Fruit fly (Drosophila melanogaster) whole organism, prepupa: Measurements from ENCODE around the gene Rhau.

Source experiments
- Blimp-1 ChIP-seq: fragments of 200-800 bp; sonication (Bioruptor generic); optimal IDR thresholded peaks from 3 replicates; lab custom pipeline; 2017; ENCODE audit warnings: missing biosample characterization, missing genetic modification characterization, mild to moderate bottlenecking, moderate library complexity, missing genetic modification reagents
- CG10631 ChIP-seq: fragments of 200-800 bp; sonication (Bioruptor generic); optimal IDR thresholded peaks from 2 replicates; lab custom pipeline; 2016; ENCODE audit warnings: missing biosample characterization, missing genetic modification characterization
- CG10669 ChIP-seq: fragments of 200-800 bp; sonication (Bioruptor generic); optimal IDR thresholded peaks from 3 replicates; lab custom pipeline; 2018; ENCODE audit warnings: missing biosample characterization, mild to moderate bottlenecking, missing genetic modification characterization, moderate library complexity
- CG11294 ChIP-seq: fragments of 200-800 bp; sonication (Bioruptor generic); IDR thresholded peaks from 2 replicates; pipeline ENCODE4 v1.3.6; 2022; ENCODE audit warnings: missing biosample characterization, missing genetic modification characterization
- CG11762 ChIP-seq: fragments of 200-800 bp; sonication (Bioruptor generic); optimal IDR thresholded peaks from 3 replicates; lab custom pipeline; 2016; ENCODE audit warnings: missing biosample characterization, missing genetic modification characterization; ENCODE audit not compliant: insufficient read depth
- CG11902 ChIP-seq: fragments of 200-800 bp; sonication (Bioruptor generic); optimal IDR thresholded peaks from 3 replicates; lab custom pipeline; 2016; ENCODE audit warnings: missing biosample characterization, missing genetic modification characterization
- CG15336 ChIP-seq: fragments of 200-800 bp; sonication (Bioruptor generic); IDR thresholded peaks from 2 replicates; pipeline ENCODE4 v1.3.6; 2022; ENCODE audit warnings: missing biosample characterization, missing genetic modification characterization
- CG1621 ChIP-seq: fragments of 200-800 bp; sonication (Bioruptor generic); optimal IDR thresholded peaks from 3 replicates; lab custom pipeline; 2018; ENCODE audit warnings: missing biosample characterization, mild to moderate bottlenecking, missing genetic modification characterization
- CG16779 ChIP-seq: fragments of 200-800 bp; sonication (Bioruptor generic); optimal IDR thresholded peaks from 3 replicates; lab custom pipeline; 2017; ENCODE audit warnings: missing biosample characterization, mild to moderate bottlenecking, missing genetic modification characterization
- CG3032 ChIP-seq: fragments of 200-800 bp; optimal IDR thresholded peaks from 2 replicates; lab custom pipeline; 2019; ENCODE audit warnings: missing biosample characterization, mild to moderate bottlenecking, missing genetic modification characterization, moderate library complexity
- CG31627 ChIP-seq: fragments of 200-800 bp; sonication (Bioruptor generic); optimal IDR thresholded peaks from 3 replicates; lab custom pipeline; 2016; ENCODE audit warnings: missing biosample characterization, missing genetic modification characterization
- CG32006 ChIP-seq: fragments of 200-800 bp; sonication (Bioruptor generic); optimal IDR thresholded peaks from 3 replicates; lab custom pipeline; 2017; ENCODE audit warnings: missing biosample characterization, mild to moderate bottlenecking, missing genetic modification characterization
- CG3919 ChIP-seq: fragments of 200-800 bp; sonication (Bioruptor generic); optimal IDR thresholded peaks from 3 replicates; lab custom pipeline; 2016; ENCODE audit warnings: missing biosample characterization, missing genetic modification characterization
- CG4318 ChIP-seq: fragments of 200-800 bp; sonication (Bioruptor generic); optimal IDR thresholded peaks from 3 replicates; lab custom pipeline; 2017; ENCODE audit warnings: missing biosample characterization, mild to moderate bottlenecking, missing genetic modification characterization
- CG6163 ChIP-seq: fragments of 200-800 bp; sonication (Bioruptor generic); IDR thresholded peaks from 3 replicates; pipeline ENCODE4 v1.3.6; 2022; ENCODE audit warnings: missing biosample characterization, missing genetic modification characterization
- CG6792 ChIP-seq: fragments of 200-800 bp; sonication (Bioruptor generic); optimal IDR thresholded peaks from 3 replicates; lab custom pipeline; 2016; ENCODE audit warnings: missing biosample characterization, missing genetic modification characterization
- CG6808 ChIP-seq: fragments of 200-800 bp; sonication (Bioruptor generic); optimal IDR thresholded peaks from 3 replicates; lab custom pipeline; 2017; ENCODE audit warnings: missing biosample characterization, missing genetic modification characterization, mild to moderate bottlenecking, moderate library complexity, missing genetic modification reagents
- CG6854 ChIP-seq: fragments of 200-800 bp; sonication (Bioruptor generic); optimal IDR thresholded peaks from 2 replicates; lab custom pipeline; 2017; ENCODE audit warnings: missing biosample characterization, mild to moderate bottlenecking, missing genetic modification characterization
- CG7368 ChIP-seq: fragments of 200-800 bp; sonication (Bioruptor generic); optimal IDR thresholded peaks from 3 replicates; lab custom pipeline; 2016; ENCODE audit warnings: missing biosample characterization, missing genetic modification characterization
- CG8319 ChIP-seq: fragments of 200-800 bp; sonication (Bioruptor generic); optimal IDR thresholded peaks from 3 replicates; lab custom pipeline; 2016; ENCODE audit warnings: missing biosample characterization, missing genetic modification characterization
- CG8632 ChIP-seq: fragments of 200-800 bp; sonication (Bioruptor generic); optimal IDR thresholded peaks from 3 replicates; lab custom pipeline; 2016; ENCODE audit warnings: missing biosample characterization, missing genetic modification characterization
- CG9139 ChIP-seq: fragments of 200-800 bp; sonication (Bioruptor generic); optimal IDR thresholded peaks from 3 replicates; lab custom pipeline; 2017; ENCODE audit warnings: missing biosample characterization, mild to moderate bottlenecking, missing genetic modification characterization
- Eip75B ChIP-seq: fragments of 200-800 bp; sonication (Bioruptor generic); optimal IDR thresholded peaks from 3 replicates; lab custom pipeline; 2016; ENCODE audit warnings: missing biosample characterization, missing genetic modification characterization
- Eip78C ChIP-seq: fragments of 200-800 bp; sonication (Bioruptor generic); peaks from one replicate; lab custom pipeline; 2016; ENCODE audit warnings: missing biosample characterization, missing genetic modification characterization
- Eip93F ChIP-seq: fragments of 200-800 bp; sonication (Bioruptor generic); optimal IDR thresholded peaks from 2 replicates; lab custom pipeline; 2016; ENCODE audit warnings: missing biosample characterization, mild to moderate bottlenecking, missing genetic modification characterization
- Ets21C ChIP-seq: fragments of 200-800 bp; sonication (Bioruptor generic); optimal IDR thresholded peaks from 3 replicates; lab custom pipeline; 2016; ENCODE audit warnings: missing biosample characterization, missing genetic modification characterization
- Ets96B ChIP-seq: fragments of 200-800 bp; optimal IDR thresholded peaks from 2 replicates; lab custom pipeline; 2019; ENCODE audit warnings: missing biosample characterization, mild to moderate bottlenecking, missing genetic modification characterization, moderate library complexity
- Gug ChIP-seq: fragments of 200-800 bp; sonication (Bioruptor generic); IDR thresholded peaks from 2 replicates; pipeline ENCODE4 v1.3.6; 2022; ENCODE audit warnings: missing biosample characterization, missing genetic modification characterization
- Hr39 ChIP-seq: fragments of 200-800 bp; sonication (Bioruptor generic); optimal IDR thresholded peaks from 2 replicates; lab custom pipeline; 2016; ENCODE audit warnings: missing biosample characterization, missing genetic modification characterization
- Hr4 ChIP-seq: fragments of 200-800 bp; sonication (Bioruptor generic); optimal IDR thresholded peaks from 3 replicates; lab custom pipeline; 2016; ENCODE audit warnings: missing biosample characterization, missing genetic modification characterization
- Lpt ChIP-seq: fragments of 200-800 bp; sonication (Bioruptor generic); optimal IDR thresholded peaks from 3 replicates; lab custom pipeline; 2016; ENCODE audit warnings: missing biosample characterization, missing genetic modification characterization
- Met ChIP-seq: fragments of 200-800 bp; sonication (Bioruptor generic); optimal IDR thresholded peaks from 3 replicates; lab custom pipeline; 2016; ENCODE audit warnings: missing biosample characterization, missing genetic modification characterization
- OdsH ChIP-seq: fragments of 200-800 bp; sonication (Bioruptor generic); optimal IDR thresholded peaks from 3 replicates; lab custom pipeline; 2016; ENCODE audit warnings: missing biosample characterization, missing genetic modification characterization
- Smox ChIP-seq: fragments of 200-800 bp; sonication (Bioruptor generic); optimal IDR thresholded peaks from 3 replicates; lab custom pipeline; 2016; ENCODE audit warnings: missing biosample characterization, missing genetic modification characterization
- Sox102F ChIP-seq: fragments of 200-800 bp; sonication (Bioruptor generic); optimal IDR thresholded peaks from 2 replicates; lab custom pipeline; 2016; ENCODE audit warnings: missing biosample characterization, mild to moderate bottlenecking, missing genetic modification characterization
- Sox14 ChIP-seq: fragments of 200-800 bp; sonication (Bioruptor generic); optimal IDR thresholded peaks from 3 replicates; lab custom pipeline; 2016; ENCODE audit warnings: missing biosample characterization, missing genetic modification characterization
- Sox15 ChIP-seq: fragments of 200-800 bp; sonication (Bioruptor generic); optimal IDR thresholded peaks from 3 replicates; lab custom pipeline; 2016; ENCODE audit warnings: missing biosample characterization, missing genetic modification characterization
- acj6 ChIP-seq: fragments of 200-800 bp; sonication (Bioruptor generic); optimal IDR thresholded peaks from 3 replicates; lab custom pipeline; 2016; ENCODE audit warnings: missing biosample characterization, missing genetic modification characterization
- dac ChIP-seq: fragments of 200-800 bp; sonication (Bioruptor generic); optimal IDR thresholded peaks from 2 replicates; lab custom pipeline; 2017; ENCODE audit warnings: missing biosample characterization, mild to moderate bottlenecking, missing genetic modification characterization
- dsx ChIP-seq: fragments of 200-800 bp; optimal IDR thresholded peaks from 3 replicates; lab custom pipeline; 2019; ENCODE audit warnings: missing biosample characterization, mild to moderate bottlenecking, missing genetic modification characterization, moderate library complexity; ENCODE audit not compliant: poor library complexity, severe bottlenecking
- esn ChIP-seq: fragments of 200-800 bp; sonication (Bioruptor generic); optimal IDR thresholded peaks from 2 replicates; lab custom pipeline; 2016; ENCODE audit warnings: missing biosample characterization, mild to moderate bottlenecking, missing genetic modification characterization, moderate library complexity
- fd59A ChIP-seq: fragments of 200-800 bp; sonication (Bioruptor generic); optimal IDR thresholded peaks from 2 replicates; lab custom pipeline; 2017; ENCODE audit warnings: missing biosample characterization, mild to moderate bottlenecking, missing genetic modification characterization, missing genetic modification reagents
- fd85E ChIP-seq: fragments of 200-800 bp; sonication (Bioruptor generic); optimal IDR thresholded peaks from 3 replicates; lab custom pipeline; 2016; ENCODE audit warnings: missing biosample characterization, missing genetic modification characterization
- fkh ChIP-seq: fragments of 200-800 bp; sonication (Bioruptor generic); optimal IDR thresholded peaks from 3 replicates; lab custom pipeline; 2017; ENCODE audit warnings: missing biosample characterization, mild to moderate bottlenecking, missing genetic modification characterization, moderate library complexity
- lz ChIP-seq: fragments of 200-800 bp; sonication (Bioruptor generic); optimal IDR thresholded peaks from 3 replicates; lab custom pipeline; 2016; ENCODE audit warnings: missing biosample characterization, missing genetic modification characterization
- net ChIP-seq: fragments of 200-800 bp; sonication (Bioruptor generic); optimal IDR thresholded peaks from 3 replicates; lab custom pipeline; 2016; ENCODE audit warnings: missing biosample characterization, missing genetic modification characterization
- pdm3 ChIP-seq: fragments of 200-800 bp; sonication (Bioruptor generic); optimal IDR thresholded peaks from 3 replicates; lab custom pipeline; 2016; ENCODE audit warnings: missing biosample characterization, missing genetic modification characterization
- spab ChIP-seq: fragments of 200-800 bp; sonication (Bioruptor generic); optimal IDR thresholded peaks from 2 replicates; lab custom pipeline; 2017; ENCODE audit warnings: missing biosample characterization, mild to moderate bottlenecking, missing genetic modification characterization, missing genetic modification reagents
- ss ChIP-seq, 2 experiments: fragments of 200-800 bp; sonication (Bioruptor generic); optimal IDR thresholded peaks; 2 replicates in 1 of 2; 3 replicates in 1 of 2; lab custom pipeline; 2017 to 2018; ENCODE audit warnings: mild to moderate bottlenecking in 2 of 2, missing biosample characterization in 2 of 2, missing genetic modification characterization in 2 of 2, moderate library complexity in 1 of 2
- svp ChIP-seq: fragments of 200-800 bp; sonication (Bioruptor generic); peaks from one replicate; lab custom pipeline; 2016; ENCODE audit warnings: missing biosample characterization, missing genetic modification characterization
- topi ChIP-seq: fragments of 200-800 bp; sonication (Bioruptor generic); optimal IDR thresholded peaks from 3 replicates; lab custom pipeline; 2016; ENCODE audit warnings: missing biosample characterization, missing genetic modification characterization
- vri ChIP-seq: fragments of 200-800 bp; sonication (Bioruptor generic); optimal IDR thresholded peaks from 3 replicates; lab custom pipeline; 2016; ENCODE audit warnings: missing biosample characterization, mild to moderate bottlenecking, missing genetic modification characterization

The Rhau gene

DNA sequence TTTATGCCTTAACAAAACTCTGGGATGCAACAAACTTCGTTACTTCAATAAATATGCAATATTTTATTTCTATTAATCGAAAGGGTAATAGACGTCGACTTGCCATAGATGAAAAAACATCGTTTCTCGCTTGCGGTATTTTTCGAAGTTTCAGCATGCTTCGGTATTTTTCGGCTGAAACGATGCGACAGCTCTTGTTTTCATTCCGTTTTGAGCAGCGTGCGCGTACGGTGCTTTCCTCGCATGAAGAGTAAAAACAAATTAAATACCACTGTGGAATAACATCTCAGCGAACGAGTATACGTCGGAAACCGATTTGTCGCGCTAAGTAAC, 39.7 kb upstream of the Rhau start, which contains the start of gene CG9328:
Gene CG9328, plus strand, starts transcription at position 201 of the 333 bp plus-strand sequence.
- TF ChIP-seq CG8632: no peak
- TF ChIP-seq CG6163 (GFP tag; lab: Robert Waterston, UW): peak; percentile 74
- TF ChIP-seq Sox102F (GFP tag; lab: Kevin White, UChicago): peak; percentile 72
- TF ChIP-seq Sox14 (GFP tag; lab: Kevin White, UChicago): peak; percentile 0
- TF ChIP-seq CG8319 (GFP tag; lab: Kevin White, UChicago): peak; percentile 2
- TF ChIP-seq CG10669 (GFP tag; lab: Kevin White, UChicago): peak; percentile 41
- peak; percentile 36 for TF ChIP-seq acj6 (GFP tag; lab: Kevin White, UChicago)
- peak; percentile 50 for TF ChIP-seq OdsH (GFP tag; lab: Kevin White, UChicago)
- TF ChIP-seq vri (GFP tag; lab: Kevin White, UChicago): peak; percentile 39
- 0 out of 2 replicates have a peak, but pooled peaks have one; percentile 25 for TF ChIP-seq Gug (GFP tag; lab: Robert Waterston, UW)
- TF ChIP-seq CG3919 (GFP tag; lab: Kevin White, UChicago): peak; percentile 49
- TF ChIP-seq CG11294 (GFP tag; lab: Robert Waterston, UW): peak; percentile 18; the same call in 1 of the 2 replicates
- TF ChIP-seq CG15336 (GFP tag; lab: Robert Waterston, UW): peak; percentile 22; the same call in 1 of the 2 replicates
- TF ChIP-seq esn (GFP tag; lab: Kevin White, UChicago): peak; percentile 51
- TF ChIP-seq lz (GFP tag; lab: Kevin White, UChicago): peak; percentile 39
- TF ChIP-seq dsx (GFP tag; lab: Kevin White, UChicago): no peak
- TF ChIP-seq fkh (GFP tag; lab: Kevin White, UChicago): peak; percentile 18
- peak; percentile 50 for TF ChIP-seq topi (GFP tag; lab: Kevin White, UChicago)
- TF ChIP-seq Met (GFP tag; lab: Kevin White, UChicago): peak; percentile 63
- peak; percentile 68 for TF ChIP-seq svp (GFP tag; lab: Kevin White, UChicago)
- peak; percentile 54 for TF ChIP-seq CG31627 (GFP tag; lab: Kevin White, UChicago)
- peak; percentile 2 for TF ChIP-seq spab (GFP tag; lab: Kevin White, UChicago)
- no peak for TF ChIP-seq CG11902
- TF ChIP-seq ss (GFP tag; optimal IDR thresholded peaks at IDR 0.05; lab: Kevin White, UChicago): peak in 1 of 2 experiments; percentile 30
- TF ChIP-seq Eip78C: peak; percentile 83
- TF ChIP-seq CG4318 (GFP tag; lab: Kevin White, UChicago): no peak
- peak; percentile 47 for TF ChIP-seq CG3032 (tag; lab: Kevin White, UChicago)
- no peak for TF ChIP-seq CG6808 (GFP tag; lab: Kevin White, UChicago)
- peak; percentile 13 for TF ChIP-seq Ets96B (tag; lab: Kevin White, UChicago)
- peak; percentile 40 for TF ChIP-seq Hr39 (GFP tag; lab: Kevin White, UChicago)
- peak; percentile 22 for TF ChIP-seq CG6792 (GFP tag; lab: Kevin White, UChicago)
- TF ChIP-seq CG10631 (GFP tag; lab: Kevin White, UChicago): peak; percentile 50
- no peak for TF ChIP-seq Lpt (GFP tag; lab: Kevin White, UChicago)
- TF ChIP-seq CG11762 (GFP tag; lab: Kevin White, UChicago): peak; percentile 15
- TF ChIP-seq Sox15 (GFP tag; lab: Kevin White, UChicago): no peak
- TF ChIP-seq net: peak; percentile 13
- TF ChIP-seq fd85E (GFP tag; lab: Kevin White, UChicago): peak; percentile 50
- peak; percentile 15 for TF ChIP-seq CG9139 (GFP tag; lab: Kevin White, UChicago)
- TF ChIP-seq fd59A (GFP tag; lab: Kevin White, UChicago): no peak
- peak; percentile 34 for TF ChIP-seq CG16779
- TF ChIP-seq CG1621 (tag; lab: Kevin White, UChicago): peak; percentile 22
- TF ChIP-seq Eip93F (GFP tag; lab: Kevin White, UChicago): no peak
- peak; percentile 62 for TF ChIP-seq Smox (GFP tag; lab: Kevin White, UChicago)
- TF ChIP-seq dac (GFP tag; lab: Kevin White, UChicago): no peak
- TF ChIP-seq Hr4 (GFP tag; lab: Kevin White, UChicago): peak; percentile 47
- no peak for TF ChIP-seq CG32006 (GFP tag; lab: Kevin White, UChicago)
- peak; percentile 26 for TF ChIP-seq CG6854 (GFP tag; lab: Kevin White, UChicago)
- peak; percentile 6 for TF ChIP-seq Ets21C
- TF ChIP-seq Eip75B (GFP tag; lab: Kevin White, UChicago): peak; percentile 58
- TF ChIP-seq CG7368 (GFP tag; lab: Kevin White, UChicago): no peak
- TF ChIP-seq pdm3 (GFP tag; lab: Kevin White, UChicago): peak; percentile 56
- TF ChIP-seq Blimp-1 (GFP tag; lab: Kevin White, UChicago): no peak
